Fruit fly (Drosophila melanogaster) whole organism, adult: ENCODE results near the gene CG7675.

Source experiments
- CG14711 ChIP-seq: fragments of 200-800 bp; sonication (Bioruptor generic); optimal IDR thresholded peaks from 2 replicates; lab custom pipeline; 2018; ENCODE audit warnings: missing biosample characterization, mild to moderate bottlenecking, missing genetic modification characterization, moderate library complexity
- CG7101 ChIP-seq: fragments of 200-800 bp; sonication (Bioruptor generic); optimal IDR thresholded peaks from 2 replicates; lab custom pipeline; 2018; ENCODE audit warnings: missing biosample characterization, mild to moderate bottlenecking, missing genetic modification characterization, moderate library complexity
- Mnt ChIP-seq: fragments of 200-800 bp; sonication (Bioruptor generic); optimal IDR thresholded peaks from 2 replicates; lab custom pipeline; 2016; ENCODE audit warnings: missing biosample characterization, mild to moderate bottlenecking, missing genetic modification characterization

DNA sequence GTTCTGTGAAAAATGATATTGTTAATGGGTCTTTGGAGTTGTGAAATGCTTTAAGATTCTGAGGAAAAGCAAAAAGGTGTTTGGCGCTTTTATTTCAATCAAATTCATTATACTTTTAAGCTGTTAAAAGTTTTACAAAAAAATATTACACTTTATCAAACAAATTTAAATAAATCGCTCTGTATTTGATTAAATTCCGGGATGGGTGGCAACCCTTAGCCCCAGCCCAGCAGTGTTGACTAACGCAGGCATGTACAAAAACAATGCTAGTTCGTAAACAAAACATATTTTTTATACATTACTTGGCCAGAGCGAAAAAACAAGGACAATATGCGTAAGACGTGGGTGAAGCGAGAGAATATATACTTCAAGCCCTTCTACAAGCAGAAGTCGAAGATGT lies 23.7 kb upstream of the CG7675 start, which contains the start of gene CG7685:
- peak; percentile 76 for TF ChIP-seq Mnt (GFP tag; lab: Kevin White, UChicago)
- TF ChIP-seq CG7101 = peak; percentile 81
- TF ChIP-seq CG14711 = peak; percentile 95
